Worm (Caenorhabditis elegans) whole organism, L2 larva: ENCODE data around the gene sem-5.

Source experiments
- F13H6.1 ChIP-seq: sonication (generic microtip); optimal IDR thresholded peaks from 2 replicates; lab custom pipeline; 2016; ENCODE audit warnings: missing genetic modification characterization, missing compliant biosample characterization
- R02D3.7 ChIP-seq: fragments of 150-350 bp; optimal IDR thresholded peaks from 2 replicates; lab custom pipeline; 2014; ENCODE audit warnings: missing biosample characterization, missing genetic modification characterization
- Y55F3AM.14 ChIP-seq: fragments of 200-800 bp; sonication (Bioruptor generic); optimal IDR thresholded peaks from 2 replicates; lab custom pipeline; 2018; ENCODE audit warnings: mild to moderate bottlenecking, missing genetic modification characterization, missing compliant biosample characterization
- ZK546.5 ChIP-seq: sonication (generic microtip); optimal IDR thresholded peaks from 2 replicates; lab custom pipeline; 2017; ENCODE audit warnings: missing biosample characterization, missing genetic modification characterization
- alr-1 ChIP-seq: fragments of 150-350 bp; optimal IDR thresholded peaks from 2 replicates; lab custom pipeline; 2014; ENCODE audit warnings: missing biosample characterization, missing genetic modification characterization
- ama-1 ChIP-seq: fragments of 150-350 bp; optimal IDR thresholded peaks from 2 replicates; lab custom pipeline; 2018; ENCODE audit warnings: inconsistent platforms
- blmp-1 ChIP-seq: sonication (generic microtip); optimal IDR thresholded peaks from 2 replicates; lab custom pipeline; 2017; ENCODE audit warnings: missing genetic modification characterization, mild to moderate bottlenecking, missing compliant biosample characterization, antibody characterized with exemption, moderate library complexity; ENCODE audit not compliant: insufficient read depth
- ceh-16 ChIP-seq: fragments of 150-350 bp; optimal IDR thresholded peaks from 2 replicates; lab custom pipeline; 2014; ENCODE audit warnings: missing biosample characterization, missing genetic modification characterization
- ceh-82 ChIP-seq: fragments of 150-350 bp; optimal IDR thresholded peaks from 2 replicates; lab custom pipeline; 2014; ENCODE audit warnings: missing biosample characterization, missing genetic modification characterization
- elt-1 ChIP-seq: fragments of 150-350 bp; optimal IDR thresholded peaks from 2 replicates; lab custom pipeline; 2014; ENCODE audit warnings: missing biosample characterization, missing genetic modification characterization
- gmeb-1 ChIP-seq: fragments of 150-350 bp; optimal IDR thresholded peaks from 2 replicates; lab custom pipeline; 2014; ENCODE audit warnings: missing biosample characterization, missing genetic modification characterization
- lin-11 ChIP-seq: fragments of 150-350 bp; sonication (generic microtip); optimal IDR thresholded peaks from 2 replicates; lab custom pipeline; 2014; ENCODE audit warnings: missing biosample characterization, missing genetic modification characterization, inconsistent platforms, mixed read lengths
- lin-13 ChIP-seq: fragments of 150-350 bp; optimal IDR thresholded peaks from 2 replicates; lab custom pipeline; 2014; ENCODE audit warnings: missing biosample characterization, missing genetic modification reagents, missing genetic modification characterization
- lin-39 ChIP-seq: fragments of 150-350 bp; optimal IDR thresholded peaks from 2 replicates; lab custom pipeline; 2014; ENCODE audit warnings: missing biosample characterization, missing genetic modification reagents, missing genetic modification characterization
- lsy-2 ChIP-seq, 2 experiments: fragments of 150-350 bp in 1 of 2; sonication (generic microtip) in 1 of 2; optimal IDR thresholded peaks; 2 replicates each; lab custom pipeline; 2014 to 2017; ENCODE audit warnings: missing biosample characterization in 2 of 2, missing genetic modification characterization in 2 of 2
- mab-5 ChIP-seq: fragments of 150-350 bp; optimal IDR thresholded peaks from 2 replicates; lab custom pipeline; 2014; ENCODE audit warnings: missing biosample characterization, missing genetic modification characterization
- mbf-1 ChIP-seq: sonication (generic microtip); optimal IDR thresholded peaks from 2 replicates; lab custom pipeline; 2017; ENCODE audit warnings: missing biosample characterization, missing genetic modification characterization
- mdl-1 ChIP-seq, 2 experiments: fragments of 150-350 bp in 1 of 2; sonication (generic microtip) in 1 of 2; optimal IDR thresholded peaks; 2 replicates each; lab custom pipeline; 2017; ENCODE audit warnings: missing biosample characterization in 2 of 2, missing genetic modification characterization in 2 of 2
- nhr-10 ChIP-seq: sonication (generic microtip); optimal IDR thresholded peaks from 2 replicates; lab custom pipeline; 2017; ENCODE audit warnings: missing biosample characterization, missing genetic modification characterization
- nhr-11 ChIP-seq: fragments of 150-350 bp; optimal IDR thresholded peaks from 2 replicates; lab custom pipeline; 2014; ENCODE audit warnings: missing biosample characterization, missing genetic modification characterization
- nhr-12 ChIP-seq: fragments of 150-350 bp; optimal IDR thresholded peaks from 2 replicates; lab custom pipeline; 2014; ENCODE audit warnings: missing biosample characterization, missing genetic modification characterization
- nhr-129 ChIP-seq: fragments of 150-350 bp; optimal IDR thresholded peaks from 2 replicates; lab custom pipeline; 2014; ENCODE audit warnings: missing biosample characterization, missing genetic modification characterization
- nhr-21 ChIP-seq: fragments of 150-350 bp; optimal IDR thresholded peaks from 2 replicates; lab custom pipeline; 2014; ENCODE audit warnings: missing biosample characterization, missing genetic modification characterization
- nhr-23 ChIP-seq: fragments of 150-350 bp; optimal IDR thresholded peaks from 2 replicates; lab custom pipeline; 2014; ENCODE audit warnings: missing biosample characterization, missing genetic modification reagents, missing genetic modification characterization
- nhr-237 ChIP-seq: fragments of 150-350 bp; optimal IDR thresholded peaks from 2 replicates; lab custom pipeline; 2014; ENCODE audit warnings: missing biosample characterization, missing genetic modification characterization
- nhr-25 ChIP-seq: fragments of 150-350 bp; sonication (generic microtip); optimal IDR thresholded peaks from 3 replicates; lab custom pipeline; 2014; ENCODE audit warnings: missing biosample characterization, missing genetic modification characterization
- nhr-6 ChIP-seq: fragments of 150-350 bp; optimal IDR thresholded peaks from 2 replicates; lab custom pipeline; 2014; ENCODE audit warnings: missing biosample characterization, missing genetic modification characterization
- peb-1 ChIP-seq: fragments of 150-350 bp; optimal IDR thresholded peaks from 2 replicates; lab custom pipeline; 2014; ENCODE audit warnings: missing biosample characterization, missing genetic modification characterization
- sem-4 ChIP-seq: fragments of 150-350 bp; optimal IDR thresholded peaks from 2 replicates; lab custom pipeline; 2014; ENCODE audit warnings: missing biosample characterization, missing genetic modification reagents, missing genetic modification characterization
- skn-1 ChIP-seq: sonication (generic microtip); optimal IDR thresholded peaks from 2 replicates; lab custom pipeline; 2017; ENCODE audit warnings: missing biosample characterization, missing genetic modification characterization
- sma-3 ChIP-seq: sonication (generic microtip); optimal IDR thresholded peaks from 2 replicates; lab custom pipeline; 2016; ENCODE audit warnings: missing genetic modification reagents, missing genetic modification characterization, missing compliant biosample characterization
- snpc-4 ChIP-seq: fragments of 150-350 bp; optimal IDR thresholded peaks from 2 replicates; lab custom pipeline; 2014; ENCODE audit warnings: missing biosample characterization, missing genetic modification characterization
- unc-39 ChIP-seq: fragments of 150-350 bp; optimal IDR thresholded peaks from 2 replicates; lab custom pipeline; 2014; ENCODE audit warnings: missing biosample characterization, missing genetic modification characterization
- unc-55 ChIP-seq: fragments of 150-350 bp; sonication (generic microtip); optimal IDR thresholded peaks from 3 replicates; lab custom pipeline; 2014; ENCODE audit warnings: missing biosample characterization, missing genetic modification reagents, missing genetic modification characterization
- unc-62 ChIP-seq: fragments of 150-350 bp; optimal IDR thresholded peaks from 2 replicates; lab custom pipeline; 2014; ENCODE audit warnings: missing biosample characterization, missing genetic modification reagents, missing genetic modification characterization
- zag-1 ChIP-seq: fragments of 150-350 bp; optimal IDR thresholded peaks from 2 replicates; lab custom pipeline; 2014; ENCODE audit warnings: missing biosample characterization, missing genetic modification characterization
- ztf-1 ChIP-seq: fragments of 200-800 bp; sonication (Bioruptor generic); conservative IDR thresholded peaks from 2 replicates; pipeline ENCODE4 v1.3.6; 2022; ENCODE audit warnings: missing genetic modification characterization, missing compliant biosample characterization
- ztf-4 ChIP-seq: fragments of 150-350 bp; optimal IDR thresholded peaks from 2 replicates; lab custom pipeline; 2014; ENCODE audit warnings: missing biosample characterization, missing genetic modification characterization

The sem-5 gene

ce11 chrX:7958203-7958602 lies 3.3 kb downstream of the sem-5 start, which contains the start of gene sfxn-2:
Gene sfxn-2 (minus strand): TSS chrX:7958303.
- no peak for TF ChIP-seq nhr-129 (tag; lab: Kevin White, UChicago)
- TF ChIP-seq nhr-23 (tag; lab: Kevin White, UChicago), result no peak
- TF ChIP-seq ceh-82 (tag; lab: Kevin White, UChicago), result no peak
- no peak for TF ChIP-seq F13H6.1 (tag; lab: Kevin White, UChicago)
- TF ChIP-seq snpc-4 (tag; lab: Kevin White, UChicago), result no peak
- TF ChIP-seq R02D3.7, result no peak
- TF ChIP-seq skn-1, result no peak
- TF ChIP-seq nhr-12 (tag; lab: Kevin White, UChicago), result no peak
- no peak for TF ChIP-seq lin-13 (GFP tag; lab: Kevin White, UChicago)

- TF ChIP-seq skn-1 (no peak), unc-55 (GFP tag; lab: Kevin White, UChicago) (no peak), unc-62 (no peak), lin-39 (tag; lab: Kevin White, UChicago) (no peak), elt-1 (tag; lab: Kevin White, UChicago) (no peak), nhr-11 (tag; lab: Kevin White, UChicago) (no peak), nhr-129 (tag; lab: Kevin White, UChicago) (peak; percentile 31), mab-5 (tag; lab: Kevin White, UChicago) (no peak)
Measured at ce11 chrX:7956449-7956848, 5.1 kb downstream of the sem-5 start.

ce11 chrX:7954328-7954727 lies 7.2 kb downstream of the sem-5 start, which contains the start of gene dct-1:
Gene dct-1 (plus strand): TSS chrX:7954354.
- TF ChIP-seq ama-1 (lab: Kevin White, UChicago), result peak; percentile 49
- no peak for TF ChIP-seq nhr-10 (tag; lab: Kevin White, UChicago)
- TF ChIP-seq nhr-23 (tag; lab: Kevin White, UChicago), result no peak
- no peak for TF ChIP-seq nhr-12 (tag; lab: Kevin White, UChicago)
- peak; percentile 9 for TF ChIP-seq sem-4 (tag; lab: Kevin White, UChicago)
- TF ChIP-seq F13H6.1 (tag; lab: Kevin White, UChicago), result peak; percentile 22
- TF ChIP-seq mab-5 (tag; lab: Kevin White, UChicago), result peak; percentile 23
- peak in 1 of 2 experiments; percentile 31 for TF ChIP-seq lsy-2 (tag; optimal IDR thresholded peaks at IDR 0.05; lab: Kevin White, UChicago)
- peak; percentile 58 for TF ChIP-seq nhr-129 (tag; lab: Kevin White, UChicago)

DNA sequence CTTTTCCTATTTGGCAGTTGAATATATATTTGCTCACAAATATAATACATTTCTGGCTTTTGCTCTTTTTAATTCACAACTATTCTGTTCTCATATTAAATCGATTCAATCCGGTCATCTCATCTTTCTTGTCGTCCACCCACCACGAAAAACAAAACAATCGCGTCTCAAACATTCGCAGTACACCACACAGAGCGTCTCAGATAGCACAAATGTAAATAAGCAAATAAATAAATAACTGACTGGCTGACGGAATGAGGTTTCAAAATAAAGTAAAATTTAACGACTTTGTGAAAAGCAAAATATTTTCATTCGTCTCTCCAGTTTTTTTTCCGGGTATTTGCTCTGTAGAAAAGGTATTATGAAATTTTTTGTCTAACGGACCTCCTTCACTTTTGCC lies 7.8 kb downstream of the sem-5 start:
- no peak for TF ChIP-seq lsy-2 (tag; optimal IDR thresholded peaks at IDR 0.05; lab: Kevin White, UChicago)
- no peak for TF ChIP-seq nhr-21 (tag; lab: Kevin White, UChicago)
- TF ChIP-seq skn-1, result no peak
- TF ChIP-seq gmeb-1 (tag; lab: Kevin White, UChicago), result no peak
- TF ChIP-seq peb-1 (tag; lab: Kevin White, UChicago), result no peak
- TF ChIP-seq nhr-25 (tag; lab: Kevin White, UChicago), result no peak
- TF ChIP-seq nhr-12 (tag; lab: Kevin White, UChicago), result no peak
- TF ChIP-seq lin-11 (tag; lab: Kevin White, UChicago), result no peak
- no peak for TF ChIP-seq unc-39 (tag; lab: Kevin White, UChicago)
- no peak for TF ChIP-seq zag-1 (tag; lab: Kevin White, UChicago)
- TF ChIP-seq sem-4 (tag; lab: Kevin White, UChicago), result no peak
- no peak for TF ChIP-seq ama-1 (lab: Kevin White, UChicago)

- TF ChIP-seq mbf-1 (tag; lab: Kevin White, UChicago) (no peak), lsy-2 (tag; optimal IDR thresholded peaks at IDR 0.05; lab: Kevin White, UChicago) (peak in 1 of 2 experiments; percentile 30)
Measured at ce11 chrX:7953063-7953337, 8.5 kb downstream of the sem-5 start.

DNA sequence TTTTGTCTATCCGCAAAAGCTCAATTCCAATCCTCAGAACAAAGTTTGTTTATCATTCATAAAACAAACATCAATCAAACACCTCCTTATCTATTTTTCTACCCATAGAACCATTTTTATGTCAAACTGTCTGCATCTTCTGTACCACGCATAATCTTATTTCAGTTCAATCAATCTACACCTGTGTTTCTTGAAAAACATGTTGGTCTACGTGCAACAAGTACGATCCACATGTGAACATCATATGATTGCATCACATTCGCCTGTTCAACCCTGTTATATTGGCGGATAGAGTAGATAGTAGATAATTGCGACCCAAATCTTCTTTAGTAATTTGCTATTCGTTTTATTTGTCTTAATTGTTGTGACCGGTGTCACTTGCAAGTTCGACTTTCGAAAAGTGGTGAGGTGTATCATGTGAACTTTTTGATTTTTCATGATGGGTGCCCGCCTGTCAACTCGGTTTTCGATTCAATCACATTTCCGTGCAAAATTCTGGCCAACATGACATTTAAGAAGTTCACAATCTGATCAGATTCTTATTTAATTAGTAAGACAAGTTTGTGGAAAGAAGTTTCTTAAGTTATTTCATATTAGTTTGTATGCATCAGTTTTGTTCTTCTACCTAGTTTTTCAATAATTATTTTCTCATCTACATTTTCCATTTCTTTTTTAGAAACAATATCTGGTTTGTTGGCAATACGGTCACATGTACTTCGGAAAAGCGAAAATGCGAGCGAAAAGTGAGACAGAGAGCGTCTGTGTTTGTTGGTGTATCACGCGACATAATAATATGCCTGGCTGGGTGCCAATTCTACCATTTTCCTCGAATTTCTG lies 9.1 kb downstream of the sem-5 start:
- TF ChIP-seq ceh-16 (no peak), ceh-82 (tag; lab: Kevin White, UChicago) (no peak), lin-11 (tag; lab: Kevin White, UChicago) (no peak), ztf-4 (tag; lab: Kevin White, UChicago) (no peak), ztf-1 (GFP tag; lab: Robert Waterston, UW) (no peak), peb-1 (tag; lab: Kevin White, UChicago) (no peak), elt-1 (tag; lab: Kevin White, UChicago) (no peak), nhr-23 (tag; lab: Kevin White, UChicago) (no peak), ZK546.5 (tag; lab: Kevin White, UChicago) (no peak), nhr-12 (tag; lab: Kevin White, UChicago) (no peak), nhr-237 (no peak), nhr-10 (tag; lab: Kevin White, UChicago) (no peak), R02D3.7 (no peak), sma-3 (GFP tag; lab: Kevin White, UChicago) (peak; percentile 66), unc-62 (no peak), Y55F3AM.14 (GFP tag; lab: Kevin White, UChicago) (no peak), mab-5 (tag; lab: Kevin White, UChicago) (no peak), ama-1 (lab: Kevin White, UChicago) (no peak), nhr-21 (tag; lab: Kevin White, UChicago) (peak; percentile 72), mdl-1 (tag; optimal IDR thresholded peaks at IDR 0.05; lab: Kevin White, UChicago) (no peak), nhr-11 (tag; lab: Kevin White, UChicago) (no peak), nhr-6 (tag; lab: Kevin White, UChicago) (peak; percentile 69), F13H6.1 (tag; lab: Kevin White, UChicago) (no peak), mbf-1 (tag; lab: Kevin White, UChicago) (no peak), blmp-1 (tag; lab: Kevin White, UChicago) (peak; percentile 52), alr-1 (tag; lab: Kevin White, UChicago) (no peak), unc-39 (tag; lab: Kevin White, UChicago) (no peak)
